Worm (Caenorhabditis elegans): ENCODE results near the gene F26H11.4.
A peak's percentile ranks its signal among the peaks of the same experiment; 100 is the strongest.

Gene F26H11.4

ce11 chrII:14401098-14401497 lies 7.3 kb upstream of the F26H11.4 start:
- TF ChIP-seq nhr-12 (tag; optimal IDR thresholded peaks at IDR 0.05) (no peak), cnd-1 (tag; optimal IDR thresholded peaks at IDR 0.05) (no peak), elt-1 (tag; optimal IDR thresholded peaks at IDR 0.05; ENCODE audit: borderline replicate concordance, insufficient read depth) (no peak), mab-5 (tag; optimal IDR thresholded peaks at IDR 0.05) (no peak)

- TF ChIP-seq elt-3 (tag; optimal IDR thresholded peaks at IDR 0.05) = no peak
- TF ChIP-seq snpc-4 (tag; optimal IDR thresholded peaks at IDR 0.05) = no peak
- no peak for TF ChIP-seq sptf-1 (tag; optimal IDR thresholded peaks at IDR 0.05)
- peak; percentile 18 for TF ChIP-seq hlh-1 (tag; optimal IDR thresholded peaks at IDR 0.05)
- TF ChIP-seq pha-4 (tag; optimal IDR thresholded peaks at IDR 0.05) = peak; percentile 31
These were observed 4.1 kb upstream of the F26H11.4 start for ce11 chrII:14404266-14404665.

ce11 chrII:14404741-14405488 lies 3.5 kb upstream of the F26H11.4 start:
- peak; percentile 94 for TF ChIP-seq pha-4 (tag; optimal IDR thresholded peaks at IDR 0.05)
- peak; percentile 27 for TF ChIP-seq hlh-1 (tag; optimal IDR thresholded peaks at IDR 0.05)
- peak; percentile 78 for TF ChIP-seq nhr-237 (tag; optimal IDR thresholded peaks at IDR 0.05)
- TF ChIP-seq mep-1 (tag; optimal IDR thresholded peaks at IDR 0.05) = peak; percentile 49
- peak; percentile 65 for TF ChIP-seq unc-39 (tag; optimal IDR thresholded peaks at IDR 0.05)
- peak; percentile 52 for TF ChIP-seq unc-120 (tag; optimal IDR thresholded peaks at IDR 0.05; ENCODE audit: poor library complexity, severe bottlenecking)
- peak; percentile 87 for TF ChIP-seq ham-2 (GFP tag; optimal IDR thresholded peaks at IDR 0.05)
- peak; percentile 92 for TF ChIP-seq lin-13 (tag; optimal IDR thresholded peaks at IDR 0.05)
- TF ChIP-seq ceh-43 (GFP tag; optimal IDR thresholded peaks at IDR 0.05) = peak; percentile 53
- TF ChIP-seq mls-2 (tag; optimal IDR thresholded peaks at IDR 0.05) = peak; percentile 90
- TF ChIP-seq elt-3 (tag; optimal IDR thresholded peaks at IDR 0.05) = peak; percentile 85
- peak; percentile 87 for TF ChIP-seq ztf-11 (tag; optimal IDR thresholded peaks at IDR 0.05)
- no peak for TF ChIP-seq flh-1 (GFP tag; optimal IDR thresholded peaks at IDR 0.05)
- peak; percentile 36 for TF ChIP-seq nhr-2 (tag; optimal IDR thresholded peaks at IDR 0.05)
- TF ChIP-seq blmp-1 (tag; optimal IDR thresholded peaks at IDR 0.05) = peak; percentile 63
- no peak for TF ChIP-seq tbx-8 (GFP tag; optimal IDR thresholded peaks at IDR 0.05)
- peak; percentile 84 for TF ChIP-seq unc-62 (GFP tag; optimal IDR thresholded peaks at IDR 0.05)
- TF ChIP-seq M03D4.4 (tag; optimal IDR thresholded peaks at IDR 0.05) = peak; percentile 38
- peak; percentile 78 for TF ChIP-seq ces-1 (GFP tag; optimal IDR thresholded peaks at IDR 0.05)
- no peak for TF ChIP-seq bed-3 (GFP tag; optimal IDR thresholded peaks at IDR 0.05)
- peak; percentile 73 for TF ChIP-seq sptf-1 (tag; optimal IDR thresholded peaks at IDR 0.05)
- peak; percentile 71 for TF ChIP-seq cnd-1 (tag; optimal IDR thresholded peaks at IDR 0.05)
- TF ChIP-seq drap-1 (GFP tag; optimal IDR thresholded peaks at IDR 0.05) = peak; percentile 44
- peak; percentile 93 for TF ChIP-seq ceh-39 (tag; optimal IDR thresholded peaks at IDR 0.05)
- peak; percentile 73 for TF ChIP-seq lsy-2 (tag; optimal IDR thresholded peaks at IDR 0.05)
- TF ChIP-seq mab-5 (tag; optimal IDR thresholded peaks at IDR 0.05) = no peak
- TF ChIP-seq lin-32 (GFP tag; optimal IDR thresholded peaks at IDR 0.05) = peak; percentile 34
- no peak for TF ChIP-seq ceh-83 (GFP tag; optimal IDR thresholded peaks at IDR 0.05)
- no peak for TF ChIP-seq nhr-76 (tag; optimal IDR thresholded peaks at IDR 0.05)
- TF ChIP-seq snpc-4 (tag; optimal IDR thresholded peaks at IDR 0.05) = no peak

ce11 chrII:14405489-14406059 lies 2.8 kb upstream of the F26H11.4 start:
- no peak for TF ChIP-seq ham-2 (GFP tag; optimal IDR thresholded peaks at IDR 0.05)
- no peak for TF ChIP-seq snpc-4 (tag; optimal IDR thresholded peaks at IDR 0.05)
- TF ChIP-seq nhr-237 (tag; optimal IDR thresholded peaks at IDR 0.05) = no peak
- peak; percentile 45 for TF ChIP-seq sem-2 (GFP tag; optimal IDR thresholded peaks at IDR 0.05)
- no peak for TF ChIP-seq lin-32 (GFP tag; optimal IDR thresholded peaks at IDR 0.05)
- no peak for TF ChIP-seq zip-8 (tag; optimal IDR thresholded peaks at IDR 0.05)
- TF ChIP-seq lsy-2 (tag; optimal IDR thresholded peaks at IDR 0.05) = no peak
- no peak for TF ChIP-seq elt-1 (tag; optimal IDR thresholded peaks at IDR 0.05; ENCODE audit: borderline replicate concordance, insufficient read depth)
- TF ChIP-seq lin-13 (tag; optimal IDR thresholded peaks at IDR 0.05) = no peak
- TF ChIP-seq ceh-83 (GFP tag; optimal IDR thresholded peaks at IDR 0.05) = peak; percentile 44

Measured in whole organism, mixed stage, embryonic.